Worm (Caenorhabditis elegans): ENCODE measurements around the gene snx-13.
A peak's percentile ranks its signal among the peaks of the same experiment; 100 is the strongest.

Gene snx-13

DNA sequence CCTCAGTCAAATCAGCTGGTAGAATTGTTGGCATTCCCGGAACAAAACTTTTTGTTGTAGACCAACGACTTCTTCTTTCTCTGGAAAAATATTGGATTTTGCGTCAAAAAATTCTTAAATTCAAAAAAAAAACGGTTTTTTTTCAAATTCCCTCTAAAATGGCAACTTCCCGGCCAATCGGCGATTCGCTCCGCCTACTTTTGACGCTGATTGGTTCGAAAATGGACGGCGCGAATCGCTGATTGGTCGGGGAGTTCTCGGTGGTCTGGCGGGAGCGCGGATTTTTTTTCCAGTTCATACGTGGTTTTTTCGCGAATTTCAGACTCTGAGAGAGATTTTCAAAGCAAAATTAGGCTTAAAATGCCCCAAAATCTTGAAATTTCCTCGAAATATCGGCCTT lies 21.6 kb upstream of the snx-13 start:
- no peak for TF ChIP-seq pat-9 (tag; optimal IDR thresholded peaks at IDR 0.05)
- TF ChIP-seq nfya-1 (tag; optimal IDR thresholded peaks at IDR 0.05): peak; percentile 79

DNA sequence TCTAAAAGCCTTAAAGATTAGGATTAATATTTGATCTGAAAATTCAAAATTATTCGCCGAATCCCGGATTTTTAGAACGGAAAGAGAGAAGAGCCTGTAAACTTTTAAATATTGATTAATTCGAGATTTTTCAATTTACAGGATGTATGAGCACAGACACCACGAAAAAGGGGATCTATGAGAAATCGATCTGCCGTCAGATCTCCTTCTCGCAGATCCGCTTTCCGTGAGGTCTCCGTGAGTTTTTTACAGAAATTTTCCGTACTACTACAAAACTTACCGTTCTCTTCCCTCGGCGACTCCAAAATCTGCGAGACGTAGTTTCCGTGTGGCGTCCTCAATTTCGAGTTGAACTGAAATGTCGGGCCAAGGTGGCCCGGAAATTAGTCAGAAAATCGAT lies 21.0 kb upstream of the snx-13 start:
- no peak for TF ChIP-seq nhr-11 (tag; optimal IDR thresholded peaks at IDR 0.05)
- TF ChIP-seq ama-1 (optimal IDR thresholded peaks at IDR 0.05): no peak
- no peak for TF ChIP-seq sdc-2 (tag; optimal IDR thresholded peaks at IDR 0.05)
- peak; percentile 94 for TF ChIP-seq tbx-2 (tag; optimal IDR thresholded peaks at IDR 0.05)
- no peak for TF ChIP-seq nfya-1 (tag; optimal IDR thresholded peaks at IDR 0.05)
- no peak for TF ChIP-seq ceh-30 (tag; optimal IDR thresholded peaks at IDR 0.05)
- no peak for TF ChIP-seq npax-4 (tag; optimal IDR thresholded peaks at IDR 0.05)
- TF ChIP-seq ceh-6 (GFP tag; optimal IDR thresholded peaks at IDR 0.05): no peak
- peak; percentile 78 for TF ChIP-seq C08G9.2 (tag; optimal IDR thresholded peaks at IDR 0.05)
- TF ChIP-seq odd-2 (tag; optimal IDR thresholded peaks at IDR 0.05): no peak
- TF ChIP-seq zip-5 (tag; optimal IDR thresholded peaks at IDR 0.05): peak; percentile 80
- peak; percentile 16 for TF ChIP-seq dmd-4 (tag; optimal IDR thresholded peaks at IDR 0.05; ENCODE audit: borderline replicate concordance)
- TF ChIP-seq fkh-6 (tag; optimal IDR thresholded peaks at IDR 0.05): no peak
- peak; percentile 71 for TF ChIP-seq ceh-2 (tag; optimal IDR thresholded peaks at IDR 0.05)
- TF ChIP-seq lim-6 (tag; optimal IDR thresholded peaks at IDR 0.05): peak; percentile 28
- TF ChIP-seq dve-1 (tag; optimal IDR thresholded peaks at IDR 0.05): no peak
- TF ChIP-seq ahr-1 (tag; optimal IDR thresholded peaks at IDR 0.05): peak; percentile 57
- no peak for TF ChIP-seq ceh-22 (tag; optimal IDR thresholded peaks at IDR 0.05)
- TF ChIP-seq ets-4 (tag; optimal IDR thresholded peaks at IDR 0.05): peak; percentile 46
- TF ChIP-seq hlh-8 (tag; optimal IDR thresholded peaks at IDR 0.05): peak; percentile 56
- TF ChIP-seq unc-3 (GFP tag; conservative IDR thresholded peaks at IDR 0.05): no peak
- no peak for TF ChIP-seq unc-3 (tag; optimal IDR thresholded peaks at IDR 0.05)
- TF ChIP-seq pha-2 (tag; optimal IDR thresholded peaks at IDR 0.05): no peak
- TF ChIP-seq unc-55 (GFP tag; optimal IDR thresholded peaks at IDR 0.05): no peak
- no peak for TF ChIP-seq mec-3 (tag; optimal IDR thresholded peaks at IDR 0.05; ENCODE audit: borderline replicate concordance)
- no peak for TF ChIP-seq ttx-3 (tag; optimal IDR thresholded peaks at IDR 0.05)
- peak; percentile 18 for TF ChIP-seq F13H6.1 (tag; optimal IDR thresholded peaks at IDR 0.05)
- TF ChIP-seq sox-2 (GFP tag; IDR thresholded peaks at IDR 0.05): no peak
- TF ChIP-seq rnt-1 (tag; optimal IDR thresholded peaks at IDR 0.05): peak; percentile 54
- TF ChIP-seq pat-9 (tag; optimal IDR thresholded peaks at IDR 0.05): no peak
- no peak for TF ChIP-seq C38D4.7 (GFP tag; optimal IDR thresholded peaks at IDR 0.05)
- no peak for TF ChIP-seq nhr-232 (tag; optimal IDR thresholded peaks at IDR 0.05)
- peak; percentile 74 for TF ChIP-seq fax-1 (tag; optimal IDR thresholded peaks at IDR 0.05)
- TF ChIP-seq pax-1 (tag; optimal IDR thresholded peaks at IDR 0.05): no peak
- TF ChIP-seq elt-2 (tag; optimal IDR thresholded peaks at IDR 0.05): peak; percentile 52
- TF ChIP-seq ceh-45 (GFP tag; IDR thresholded peaks at IDR 0.05): no peak
- no peak for TF ChIP-seq K09A11.1 (tag; optimal IDR thresholded peaks at IDR 0.05; ENCODE audit: insufficient read depth)
- TF ChIP-seq tbx-7 (tag; optimal IDR thresholded peaks at IDR 0.05): peak; percentile 75
- no peak for TF ChIP-seq ceh-34 (tag; optimal IDR thresholded peaks at IDR 0.05)
- peak; percentile 76 for TF ChIP-seq ceh-31 (tag; optimal IDR thresholded peaks at IDR 0.05)
- TF ChIP-seq pros-1 (tag; optimal IDR thresholded peaks at IDR 0.05): no peak
- no peak for TF ChIP-seq ceh-24 (tag; optimal IDR thresholded peaks at IDR 0.05)
- TF ChIP-seq ref-2 (tag; optimal IDR thresholded peaks at IDR 0.05): peak; percentile 52
- TF ChIP-seq K02D7.2 (tag; optimal IDR thresholded peaks at IDR 0.05): no peak
- TF ChIP-seq ceh-14 (tag; optimal IDR thresholded peaks at IDR 0.05): no peak
- no peak for TF ChIP-seq sox-4 (tag; optimal IDR thresholded peaks at IDR 0.05)
- no peak for TF ChIP-seq unc-86 (tag; optimal IDR thresholded peaks at IDR 0.05)
